Fruit fly (Drosophila melanogaster): ENCODE results near the gene Gnpnat.

The Gnpnat gene

DNA sequence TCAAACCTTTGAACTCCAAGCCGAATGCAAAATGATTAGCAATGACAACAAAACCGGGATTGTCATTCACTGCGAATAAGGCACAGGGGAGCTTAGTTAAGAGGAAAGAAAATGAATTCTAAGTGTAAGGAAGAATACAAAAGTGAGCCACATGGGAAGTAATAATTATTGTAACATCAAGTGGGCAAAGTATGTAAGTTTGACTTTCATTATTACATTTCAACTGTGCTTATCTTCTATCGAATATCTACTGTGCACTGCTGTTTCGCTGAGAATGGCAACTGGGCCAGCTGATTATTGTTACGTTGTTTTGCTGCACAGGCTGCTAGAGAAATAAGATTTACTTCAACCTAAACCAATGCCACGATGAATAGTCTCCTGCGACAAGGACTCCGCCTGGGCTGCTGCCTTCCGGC, 1.4 kb upstream of the Gnpnat start, which contains the start of the genes CG7601 and CIA30 (continued):
- TF ChIP-seq CG43689 (GFP tag; IDR thresholded peaks at IDR 0.05): peak; percentile 100
- peak; percentile 98 for TF ChIP-seq CG18764 (GFP tag; optimal IDR thresholded peaks at IDR 0.05)
- TF ChIP-seq ind (GFP tag; optimal IDR thresholded peaks at IDR 0.05): peak; percentile 100
- peak; percentile 98 for TF ChIP-seq Meics (GFP tag; optimal IDR thresholded peaks at IDR 0.05)
- peak; percentile 98 for TF ChIP-seq CG13424 (tag; optimal IDR thresholded peaks at IDR 0.05)
- TF ChIP-seq CG1832 (GFP tag; optimal IDR thresholded peaks at IDR 0.05): no peak
- peak; percentile 100 for TF ChIP-seq slbo (GFP tag; IDR thresholded peaks at IDR 0.05)
- peak; percentile 92 for TF ChIP-seq Vsx1 (GFP tag; optimal IDR thresholded peaks at IDR 0.05)
- TF ChIP-seq Hr3 (GFP tag; optimal IDR thresholded peaks at IDR 0.05): peak; percentile 97
- TF ChIP-seq Hmx (GFP tag; optimal IDR thresholded peaks at IDR 0.05): peak; percentile 96
- TF ChIP-seq lab (GFP tag; optimal IDR thresholded peaks at IDR 0.05): peak; percentile 99
- TF ChIP-seq slou (GFP tag; optimal IDR thresholded peaks at IDR 0.05): peak; percentile 98
- peak; percentile 100 for TF ChIP-seq B-H1 (GFP tag; IDR thresholded peaks at IDR 0.05)
- peak; percentile 98 for TF ChIP-seq CG2712 (tag; optimal IDR thresholded peaks at IDR 0.05)
- peak; percentile 97 for TF ChIP-seq Sox100B (GFP tag; optimal IDR thresholded peaks at IDR 0.05)
- peak; percentile 100 for TF ChIP-seq CG7372 (GFP tag; IDR thresholded peaks at IDR 0.05)
- TF ChIP-seq Myb (GFP tag; optimal IDR thresholded peaks at IDR 0.05): peak; percentile 94
- TF ChIP-seq CG4707 (GFP tag; optimal IDR thresholded peaks at IDR 0.05): peak; percentile 84
- TF ChIP-seq Nf-YA (GFP tag; IDR thresholded peaks at IDR 0.05): peak; percentile 100
- peak; percentile 98 for TF ChIP-seq kay (GFP tag; optimal IDR thresholded peaks at IDR 0.05)
- peak; percentile 83 for TF ChIP-seq fd102C (GFP tag; optimal IDR thresholded peaks at IDR 0.05)
- peak; percentile 96 for TF ChIP-seq CG1603 (tag; optimal IDR thresholded peaks at IDR 0.05)
- TF ChIP-seq CG17361 (GFP tag; IDR thresholded peaks at IDR 0.05): peak; percentile 96
- TF ChIP-seq hb (GFP tag; IDR thresholded peaks at IDR 0.05; ENCODE audit: partially characterized antibody): no peak
- TF ChIP-seq CG2129 (GFP tag; IDR thresholded peaks at IDR 0.05; ENCODE audit: partially characterized antibody): no peak
- peak; percentile 99 for TF ChIP-seq luna (GFP tag; optimal IDR thresholded peaks at IDR 0.05)
- peak in 1 of 2 experiments; percentile 93 for TF ChIP-seq Eip74EF (GFP tag; optimal IDR thresholded peaks at IDR 0.05)
- peak; percentile 63; the same call in 1 of the 2 replicates for TF ChIP-seq ato (GFP tag; IDR thresholded peaks at IDR 0.05; ENCODE audit: partially characterized antibody)
- no peak for TF ChIP-seq nerfin-2 (GFP tag; IDR thresholded peaks at IDR 0.05; ENCODE audit: partially characterized antibody)
- peak; percentile 98 for TF ChIP-seq org-1 (GFP tag; optimal IDR thresholded peaks at IDR 0.05)
- TF ChIP-seq corto (GFP tag; optimal IDR thresholded peaks at IDR 0.05): peak; percentile 88
- TF ChIP-seq scrt (GFP tag; optimal IDR thresholded peaks at IDR 0.05): peak; percentile 94
- peak; percentile 85 for TF ChIP-seq CG30020 (tag; optimal IDR thresholded peaks at IDR 0.05)
- peak; percentile 99 for TF ChIP-seq zen (tag; optimal IDR thresholded peaks at IDR 0.05)
- TF ChIP-seq pho (GFP tag; optimal IDR thresholded peaks at IDR 0.05): peak; percentile 98
- TF ChIP-seq eyg (GFP tag; optimal IDR thresholded peaks at IDR 0.05): peak; percentile 98
- TF ChIP-seq pnt (GFP tag; optimal IDR thresholded peaks at IDR 0.05): peak; percentile 99
- TF ChIP-seq Sin3A (optimal IDR thresholded peaks at IDR 0.05): peak; percentile 6
- peak; percentile 100 for TF ChIP-seq Oaz (GFP tag; IDR thresholded peaks at IDR 0.05)
- peak; percentile 94 for TF ChIP-seq ash1 (GFP tag; optimal IDR thresholded peaks at IDR 0.05)
- TF ChIP-seq fru (optimal IDR thresholded peaks at IDR 0.05): no peak
- peak; percentile 94 for TF ChIP-seq crol (GFP tag; IDR thresholded peaks at IDR 0.05)
- TF ChIP-seq sima (GFP tag; optimal IDR thresholded peaks at IDR 0.05): peak; percentile 97
- TF ChIP-seq CG16813 (GFP tag; IDR thresholded peaks at IDR 0.05; ENCODE audit: partially characterized antibody): 0 out of 3 replicates have a peak, but pooled peaks have one; percentile 32
- peak; percentile 98 for TF ChIP-seq tx (GFP tag; optimal IDR thresholded peaks at IDR 0.05)
- TF ChIP-seq odd (GFP tag; optimal IDR thresholded peaks at IDR 0.05): peak; percentile 89
- no peak for TF ChIP-seq CG7963 (GFP tag; IDR thresholded peaks at IDR 0.05; ENCODE audit: partially characterized antibody)
- TF ChIP-seq fd3F (GFP tag; optimal IDR thresholded peaks at IDR 0.05): peak; percentile 96
- peak; percentile 46 for TF ChIP-seq CG9797 (GFP tag; optimal IDR thresholded peaks at IDR 0.05)
- TF ChIP-seq Blimp-1 (GFP tag; optimal IDR thresholded peaks at IDR 0.05): peak; percentile 95
